Fruit fly (Drosophila melanogaster): Measurements from ENCODE around the gene Arp1.
A peak's percentile ranks its signal among the peaks of the same experiment; 100 is the strongest.
"Not testable (repeated sequence)": the region's sequence is repeated elsewhere in the genome, so short reads cannot be mapped to it uniquely, and the experiment has no call there.

Arp1 gene

dm6 chr3R:12712178-12713172 lies 20.9 kb downstream of the Arp1 start, which contains the start of gene PolQ:
Gene PolQ (minus strand): TSS chr3R:12712299.
- TF ChIP-seq CG12605 (GFP tag; IDR thresholded peaks at IDR 0.05); CG14655 (GFP tag; optimal IDR thresholded peaks at IDR 0.05); CG10348 (GFP tag; IDR thresholded peaks at IDR 0.05): not testable (repeated sequence)

dm6 chr3R:12715253-12715652 lies 23.7 kb downstream of the Arp1 start:
- TF ChIP-seq CG4496 (GFP tag; IDR thresholded peaks at IDR 0.05), result 0 out of 3 replicates have a peak, but pooled peaks have one; percentile 13
- TF ChIP-seq fd96Ca (GFP tag; IDR thresholded peaks at IDR 0.05), result no peak
- TF ChIP-seq Ets98B (GFP tag; IDR thresholded peaks at IDR 0.05), result no peak
- no peak for TF ChIP-seq CG12605 (GFP tag; IDR thresholded peaks at IDR 0.05)

- TF ChIP-seq Ets98B (GFP tag; IDR thresholded peaks at IDR 0.05) (no peak), Pif1B (GFP tag; optimal IDR thresholded peaks at IDR 0.05) (no peak), Pif1A (GFP tag; optimal IDR thresholded peaks at IDR 0.05) (no peak), CG8301 (tag; optimal IDR thresholded peaks at IDR 0.05) (no peak), CG13204 (GFP tag; optimal IDR thresholded peaks at IDR 0.05) (no peak), CG15710 (tag; optimal IDR thresholded peaks at IDR 0.05) (no peak), gl (tag; optimal IDR thresholded peaks at IDR 0.05) (no peak), CG17806 (tag; optimal IDR thresholded peaks at IDR 0.05) (no peak), CG12605 (GFP tag; IDR thresholded peaks at IDR 0.05) (no peak), CG9948 (tag; optimal IDR thresholded peaks at IDR 0.05) (no peak)
Measured at dm6 chr3R:12716251-12716650, 24.7 kb downstream of the Arp1 start.

- TF ChIP-seq EcR (GFP tag; optimal IDR thresholded peaks at IDR 0.05) (peak; percentile 84), CG8159 (tag; optimal IDR thresholded peaks at IDR 0.05) (peak; percentile 44), CG9948 (tag; optimal IDR thresholded peaks at IDR 0.05) (no peak), rn (GFP tag; IDR thresholded peaks at IDR 0.05) (no peak), Pif1B (GFP tag; optimal IDR thresholded peaks at IDR 0.05) (no peak), Ets98B (GFP tag; IDR thresholded peaks at IDR 0.05) (peak; percentile 34; the same call in 1 of the 2 replicates), CG32121 (GFP tag; IDR thresholded peaks at IDR 0.05) (peak; percentile 30; the same call in 1 of the 2 replicates), CG34367 (tag; optimal IDR thresholded peaks at IDR 0.05) (peak; percentile 47), CG14655 (GFP tag; optimal IDR thresholded peaks at IDR 0.05) (no peak), CG13204 (GFP tag; optimal IDR thresholded peaks at IDR 0.05) (peak; percentile 72), CG10348 (GFP tag; IDR thresholded peaks at IDR 0.05) (no peak), Pif1A (GFP tag; optimal IDR thresholded peaks at IDR 0.05) (no peak), gl (tag; optimal IDR thresholded peaks at IDR 0.05) (peak; percentile 88), fd96Ca (GFP tag; IDR thresholded peaks at IDR 0.05) (peak; percentile 40; the same call in 2 of the 3 replicates), D1 (tag; optimal IDR thresholded peaks at IDR 0.05) (no peak), CG15710 (tag; optimal IDR thresholded peaks at IDR 0.05) (peak; percentile 30), Snoo (tag; optimal IDR thresholded peaks at IDR 0.05) (peak; percentile 36), CG8301 (tag; optimal IDR thresholded peaks at IDR 0.05) (no peak), CG12605 (GFP tag; IDR thresholded peaks at IDR 0.05) (peak; percentile 60; the same call in 1 of the 2 replicates), CG17806 (tag; optimal IDR thresholded peaks at IDR 0.05) (peak; percentile 27), CG4496 (GFP tag; IDR thresholded peaks at IDR 0.05) (peak; percentile 48; the same call in 2 of the 3 replicates)
Measured at dm6 chr3R:12716894-12717293, 25.4 kb downstream of the Arp1 start.

- TF ChIP-seq CG12605 (GFP tag; IDR thresholded peaks at IDR 0.05), result 0 out of 2 replicates have a peak, but pooled peaks have one; percentile 20
- TF ChIP-seq gl (tag; optimal IDR thresholded peaks at IDR 0.05), result peak; percentile 0
- peak; percentile 57 for TF ChIP-seq CG14655 (GFP tag; optimal IDR thresholded peaks at IDR 0.05)
- no peak for TF ChIP-seq CG15710 (tag; optimal IDR thresholded peaks at IDR 0.05)
- TF ChIP-seq fd96Ca (GFP tag; IDR thresholded peaks at IDR 0.05), result peak; percentile 36; the same call in 1 of the 3 replicates
- TF ChIP-seq CG8159 (tag; optimal IDR thresholded peaks at IDR 0.05), result peak; percentile 26
- peak; percentile 38 for TF ChIP-seq Pif1A (GFP tag; optimal IDR thresholded peaks at IDR 0.05)
- TF ChIP-seq CG34367 (tag; optimal IDR thresholded peaks at IDR 0.05), result no peak
- no peak; the same call in 1 of the 2 replicates for TF ChIP-seq CG32121 (GFP tag; IDR thresholded peaks at IDR 0.05)
- TF ChIP-seq Ets98B (GFP tag; IDR thresholded peaks at IDR 0.05), result peak; percentile 61
- 0 out of 2 replicates have a peak, but pooled peaks have one; percentile 15 for TF ChIP-seq rn (GFP tag; IDR thresholded peaks at IDR 0.05)
- TF ChIP-seq CG8301 (tag; optimal IDR thresholded peaks at IDR 0.05), result peak; percentile 33
- peak; percentile 61 for TF ChIP-seq CG4496 (GFP tag; IDR thresholded peaks at IDR 0.05)
- peak; percentile 24 for TF ChIP-seq CG17806 (tag; optimal IDR thresholded peaks at IDR 0.05)
- no peak for TF ChIP-seq CG9948 (tag; optimal IDR thresholded peaks at IDR 0.05)
Measured at dm6 chr3R:12717588-12718535, 26.3 kb downstream of the Arp1 start.

Measured in whole organism, pupa.